Worm (Caenorhabditis elegans): ENCODE results near the gene C53A5.16.
A peak's percentile ranks its signal among the peaks of the same experiment; 100 is the strongest.

The C53A5.16 gene

ce11 chrV:14496446-14496845 is 26.0 kb downstream of the C53A5.16 start:
- TF ChIP-seq nhr-25 (tag; optimal IDR thresholded peaks at IDR 0.05): no peak
- TF ChIP-seq ztf-1 (GFP tag; conservative IDR thresholded peaks at IDR 0.05): no peak
- TF ChIP-seq Y55F3AM.14 (GFP tag; optimal IDR thresholded peaks at IDR 0.05): no peak
- TF ChIP-seq mbf-1 (tag; optimal IDR thresholded peaks at IDR 0.05): no peak
- no peak for TF ChIP-seq unc-39 (tag; optimal IDR thresholded peaks at IDR 0.05)
- TF ChIP-seq mab-5 (tag; optimal IDR thresholded peaks at IDR 0.05): no peak
- TF ChIP-seq ztf-4 (tag; optimal IDR thresholded peaks at IDR 0.05): no peak
- TF ChIP-seq sma-3 (GFP tag; optimal IDR thresholded peaks at IDR 0.05): no peak
- TF ChIP-seq dmd-4 (tag; optimal IDR thresholded peaks at IDR 0.05): no peak
- no peak for TF ChIP-seq C34F6.9 (tag; optimal IDR thresholded peaks at IDR 0.05)
- TF ChIP-seq unc-55 (GFP tag; optimal IDR thresholded peaks at IDR 0.05): no peak

ce11 chrV:14495493-14495892 is 26.9 kb downstream of the C53A5.16 start:
- TF ChIP-seq unc-62 (GFP tag; optimal IDR thresholded peaks at IDR 0.05) (no peak), peb-1 (tag; optimal IDR thresholded peaks at IDR 0.05) (no peak), gmeb-1 (tag; optimal IDR thresholded peaks at IDR 0.05) (no peak), ama-1 (optimal IDR thresholded peaks at IDR 0.05) (no peak), alr-1 (tag; optimal IDR thresholded peaks at IDR 0.05) (no peak), mbf-1 (tag; optimal IDR thresholded peaks at IDR 0.05) (no peak), ztf-1 (GFP tag; conservative IDR thresholded peaks at IDR 0.05) (no peak), C34F6.9 (tag; optimal IDR thresholded peaks at IDR 0.05) (peak; percentile 17), ztf-4 (tag; optimal IDR thresholded peaks at IDR 0.05) (no peak), lin-13 (GFP tag; optimal IDR thresholded peaks at IDR 0.05) (no peak), fos-1 (tag; optimal IDR thresholded peaks at IDR 0.05) (no peak), sma-3 (GFP tag; optimal IDR thresholded peaks at IDR 0.05) (no peak), nhr-77 (tag; optimal IDR thresholded peaks at IDR 0.05) (no peak), sem-4 (tag; optimal IDR thresholded peaks at IDR 0.05) (peak; percentile 21), blmp-1 (tag; optimal IDR thresholded peaks at IDR 0.05; ENCODE audit: insufficient read depth) (peak; percentile 77), nhr-237 (tag; optimal IDR thresholded peaks at IDR 0.05) (no peak)

- TF ChIP-seq ceh-16 (tag; optimal IDR thresholded peaks at IDR 0.05) (no peak), Y55F3AM.14 (GFP tag; optimal IDR thresholded peaks at IDR 0.05) (no peak), alr-1 (tag; optimal IDR thresholded peaks at IDR 0.05) (no peak), ztf-11 (tag; optimal IDR thresholded peaks at IDR 0.05) (no peak), nhr-6 (tag; optimal IDR thresholded peaks at IDR 0.05) (no peak), snpc-4 (tag; optimal IDR thresholded peaks at IDR 0.05) (no peak), mbf-1 (tag; optimal IDR thresholded peaks at IDR 0.05) (no peak), sem-4 (tag; optimal IDR thresholded peaks at IDR 0.05) (no peak), ZK546.5 (tag; optimal IDR thresholded peaks at IDR 0.05) (no peak), peb-1 (tag; optimal IDR thresholded peaks at IDR 0.05) (no peak), zag-1 (tag; optimal IDR thresholded peaks at IDR 0.05) (no peak), sma-9 (GFP tag; optimal IDR thresholded peaks at IDR 0.05) (no peak), sma-9 (tag; optimal IDR thresholded peaks at IDR 0.05) (no peak), nhr-25 (tag; optimal IDR thresholded peaks at IDR 0.05) (no peak), aly-2 (tag; optimal IDR thresholded peaks at IDR 0.05) (no peak), ztf-1 (GFP tag; conservative IDR thresholded peaks at IDR 0.05) (no peak), elt-3 (tag; optimal IDR thresholded peaks at IDR 0.05) (no peak), nhr-77 (tag; optimal IDR thresholded peaks at IDR 0.05) (no peak), nhr-11 (tag; optimal IDR thresholded peaks at IDR 0.05) (no peak)
Measured at ce11 chrV:14493665-14494064, 28.7 kb downstream of the C53A5.16 start.

- TF ChIP-seq crh-2 (tag; optimal IDR thresholded peaks at IDR 0.05) (no peak), unc-55 (GFP tag; optimal IDR thresholded peaks at IDR 0.05) (no peak), nhr-10 (tag; optimal IDR thresholded peaks at IDR 0.05) (no peak), egl-27 (tag; optimal IDR thresholded peaks at IDR 0.05) (no peak), lin-39 (tag; optimal IDR thresholded peaks at IDR 0.05) (no peak), alr-1 (tag; optimal IDR thresholded peaks at IDR 0.05) (no peak), Y55F3AM.14 (GFP tag; optimal IDR thresholded peaks at IDR 0.05) (no peak), zag-1 (tag; optimal IDR thresholded peaks at IDR 0.05) (no peak), gmeb-1 (tag; optimal IDR thresholded peaks at IDR 0.05) (no peak), nhr-77 (tag; optimal IDR thresholded peaks at IDR 0.05) (no peak), nhr-129 (tag; optimal IDR thresholded peaks at IDR 0.05) (no peak), lsy-2 (tag; optimal IDR thresholded peaks at IDR 0.05) (no peak), F13H6.1 (tag; optimal IDR thresholded peaks at IDR 0.05) (no peak)
Measured at ce11 chrV:14491097-14491496, 31.3 kb downstream of the C53A5.16 start.
